Fruit fly (Drosophila melanogaster): ENCODE results near the gene NdufV3.

dm6 chrX:11302683-11303082 lies 47.1 kb upstream of the NdufV3 start, which contains the start of gene CG44422:
- no peak for TF ChIP-seq EcR (GFP tag; optimal IDR thresholded peaks at IDR 0.05)
- no peak for TF ChIP-seq Pif1B (GFP tag; optimal IDR thresholded peaks at IDR 0.05)
- TF ChIP-seq gl (tag; optimal IDR thresholded peaks at IDR 0.05) = no peak
- TF ChIP-seq CG15710 (tag; optimal IDR thresholded peaks at IDR 0.05) = no peak
- no peak for TF ChIP-seq CG17806 (tag; optimal IDR thresholded peaks at IDR 0.05)
- TF ChIP-seq CG10348 (GFP tag; IDR thresholded peaks at IDR 0.05) = no peak
- no peak for TF ChIP-seq CG32121 (GFP tag; IDR thresholded peaks at IDR 0.05)
- no peak for TF ChIP-seq CG12605 (GFP tag; IDR thresholded peaks at IDR 0.05)
- TF ChIP-seq CG4496 (GFP tag; IDR thresholded peaks at IDR 0.05) = no peak
- TF ChIP-seq CG14655 (GFP tag; optimal IDR thresholded peaks at IDR 0.05) = no peak
- TF ChIP-seq CG8159 (tag; optimal IDR thresholded peaks at IDR 0.05) = no peak
- TF ChIP-seq Pif1A (GFP tag; optimal IDR thresholded peaks at IDR 0.05) = no peak
